Worm (Caenorhabditis elegans) whole organism, L3 larva: ENCODE results near the gene aass-1.
A peak's percentile ranks its signal among the peaks of the same experiment; 100 is the strongest.

Source experiments
- ZK546.5 ChIP-seq: sonication (generic microtip); optimal IDR thresholded peaks from 2 replicates; lab custom pipeline; 2017; ENCODE audit warnings: missing biosample characterization, missing genetic modification characterization
- pha-4 ChIP-seq: fragments of 150-350 bp; optimal IDR thresholded peaks from 2 replicates; lab custom pipeline; 2014; ENCODE audit warnings: missing biosample characterization, missing genetic modification reagents, missing genetic modification characterization

DNA sequence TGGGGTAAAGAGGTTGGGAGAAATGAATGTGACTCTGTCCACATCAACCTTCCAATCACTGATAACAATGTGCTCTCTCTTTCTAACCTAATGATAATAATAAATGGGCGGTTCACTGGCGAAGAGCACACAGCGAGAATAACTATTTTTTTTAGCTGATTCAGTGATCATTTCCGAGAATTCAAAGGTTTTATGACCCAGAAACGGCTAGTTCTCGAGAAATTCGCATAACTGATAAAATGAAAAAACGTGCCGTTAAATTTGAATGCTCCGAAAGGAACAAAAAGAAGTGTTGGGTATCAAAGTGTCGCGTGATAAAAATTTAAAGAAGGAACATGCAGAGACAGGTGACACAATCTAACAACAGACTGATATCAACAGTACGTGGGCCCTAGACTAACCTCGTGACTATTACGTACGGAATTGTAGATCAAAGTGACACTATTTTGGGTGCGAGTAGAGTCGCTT lies 50.8 kb downstream of the aass-1 start:
- TF ChIP-seq ZK546.5 = no peak
- peak; percentile 59 for TF ChIP-seq pha-4 (tag; lab: Kevin White, UChicago)
